Worm (Caenorhabditis elegans) whole organism, L2 larva: ENCODE results near the gene clr-1.

Experiments used
- F13H6.1 ChIP-seq: sonication (generic microtip); optimal IDR thresholded peaks from 2 replicates; lab custom pipeline; 2016; ENCODE audit warnings: missing genetic modification characterization, missing compliant biosample characterization
- ama-1 ChIP-seq: fragments of 150-350 bp; optimal IDR thresholded peaks from 2 replicates; lab custom pipeline; 2018; ENCODE audit warnings: inconsistent platforms
- fos-1 ChIP-seq: fragments of 150-350 bp; optimal IDR thresholded peaks from 2 replicates; lab custom pipeline; 2014; ENCODE audit warnings: missing biosample characterization, missing genetic modification characterization
- lin-11 ChIP-seq: fragments of 150-350 bp; sonication (generic microtip); optimal IDR thresholded peaks from 2 replicates; lab custom pipeline; 2014; ENCODE audit warnings: missing biosample characterization, missing genetic modification characterization, inconsistent platforms, mixed read lengths
- lin-13 ChIP-seq: fragments of 150-350 bp; optimal IDR thresholded peaks from 2 replicates; lab custom pipeline; 2014; ENCODE audit warnings: missing biosample characterization, missing genetic modification reagents, missing genetic modification characterization
- lin-39 ChIP-seq: fragments of 150-350 bp; optimal IDR thresholded peaks from 2 replicates; lab custom pipeline; 2014; ENCODE audit warnings: missing biosample characterization, missing genetic modification reagents, missing genetic modification characterization
- lsy-2 ChIP-seq, 2 experiments: fragments of 150-350 bp in 1 of 2; sonication (generic microtip) in 1 of 2; optimal IDR thresholded peaks; 2 replicates each; lab custom pipeline; 2014 to 2017; ENCODE audit warnings: missing biosample characterization in 2 of 2, missing genetic modification characterization in 2 of 2
- mdl-1 ChIP-seq, 2 experiments: fragments of 150-350 bp in 1 of 2; sonication (generic microtip) in 1 of 2; optimal IDR thresholded peaks; 2 replicates each; lab custom pipeline; 2017; ENCODE audit warnings: missing biosample characterization in 2 of 2, missing genetic modification characterization in 2 of 2
- nhr-12 ChIP-seq: fragments of 150-350 bp; optimal IDR thresholded peaks from 2 replicates; lab custom pipeline; 2014; ENCODE audit warnings: missing biosample characterization, missing genetic modification characterization
- nhr-77 ChIP-seq: fragments of 150-350 bp; optimal IDR thresholded peaks from 2 replicates; lab custom pipeline; 2014; ENCODE audit warnings: missing biosample characterization, missing genetic modification characterization
- snpc-4 ChIP-seq: fragments of 150-350 bp; optimal IDR thresholded peaks from 2 replicates; lab custom pipeline; 2014; ENCODE audit warnings: missing biosample characterization, missing genetic modification characterization
- unc-39 ChIP-seq: fragments of 150-350 bp; optimal IDR thresholded peaks from 2 replicates; lab custom pipeline; 2014; ENCODE audit warnings: missing biosample characterization, missing genetic modification characterization
- ztf-11 ChIP-seq: sonication (generic microtip); optimal IDR thresholded peaks from 2 replicates; lab custom pipeline; 2017; ENCODE audit warnings: missing biosample characterization, missing genetic modification characterization

DNA sequence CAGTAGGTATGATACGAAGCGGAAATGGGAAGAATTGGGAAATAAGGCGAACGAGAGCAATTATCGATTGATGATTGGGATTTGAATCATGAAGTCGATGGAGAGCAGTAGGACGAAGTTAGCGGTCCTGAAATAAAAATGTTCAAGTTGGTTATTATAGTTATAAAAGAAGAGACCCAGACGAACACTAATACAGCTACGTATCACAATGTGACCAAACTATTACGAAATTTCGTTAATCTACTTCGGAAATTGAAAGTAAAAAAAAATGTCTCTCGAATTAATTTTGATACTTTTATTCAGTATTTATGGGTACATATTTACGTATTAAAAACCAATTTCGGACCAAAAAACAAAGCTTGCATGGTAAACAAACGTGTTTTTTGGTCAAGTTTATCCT is 39.7 kb upstream of the clr-1 start:
- TF ChIP-seq snpc-4 (tag; lab: Kevin White, UChicago) = no peak
- TF ChIP-seq lin-11 (tag; lab: Kevin White, UChicago) = no peak
- no peak for TF ChIP-seq lin-13 (GFP tag; lab: Kevin White, UChicago)
- no peak for TF ChIP-seq nhr-12 (tag; lab: Kevin White, UChicago)
- TF ChIP-seq fos-1 (tag; lab: Kevin White, UChicago) = no peak
- TF ChIP-seq lin-39 (tag; lab: Kevin White, UChicago) = no peak
- no peak for TF ChIP-seq ama-1 (lab: Kevin White, UChicago)
- TF ChIP-seq lsy-2 (tag; optimal IDR thresholded peaks at IDR 0.05; lab: Kevin White, UChicago) = no peak
- no peak for TF ChIP-seq F13H6.1 (tag; lab: Kevin White, UChicago)
- no peak for TF ChIP-seq ztf-11 (tag; lab: Kevin White, UChicago)
- TF ChIP-seq mdl-1 (tag; optimal IDR thresholded peaks at IDR 0.05; lab: Kevin White, UChicago) = no peak
- TF ChIP-seq nhr-77 (tag; lab: Kevin White, UChicago) = no peak
- TF ChIP-seq unc-39 = no peak
